Worm (Caenorhabditis elegans): ENCODE data around the gene B0252.8.

Gene B0252.8

ce11 chrII:6930072-6930471 lies 14.1 kb downstream of the B0252.8 start:
- TF ChIP-seq ces-1 (GFP tag; optimal IDR thresholded peaks at IDR 0.05) = peak; percentile 44
- TF ChIP-seq flh-1 (GFP tag; optimal IDR thresholded peaks at IDR 0.05) = no peak

ce11 chrII:6932978-6933377 lies 17.0 kb downstream of the B0252.8 start:
- no peak for TF ChIP-seq blmp-1 (tag; optimal IDR thresholded peaks at IDR 0.05)
- TF ChIP-seq unc-39 (tag; optimal IDR thresholded peaks at IDR 0.05) = no peak
- no peak for TF ChIP-seq sptf-1 (tag; optimal IDR thresholded peaks at IDR 0.05)
- no peak for TF ChIP-seq lin-13 (tag; optimal IDR thresholded peaks at IDR 0.05)
- TF ChIP-seq M03D4.4 (tag; optimal IDR thresholded peaks at IDR 0.05) = no peak
- no peak for TF ChIP-seq ztf-11 (tag; optimal IDR thresholded peaks at IDR 0.05)
- no peak for TF ChIP-seq flh-1 (GFP tag; optimal IDR thresholded peaks at IDR 0.05)
- no peak for TF ChIP-seq ces-1 (GFP tag; optimal IDR thresholded peaks at IDR 0.05)
- TF ChIP-seq snpc-4 (tag; optimal IDR thresholded peaks at IDR 0.05) = no peak
- no peak for TF ChIP-seq pha-4 (tag; optimal IDR thresholded peaks at IDR 0.05)
- no peak for TF ChIP-seq ceh-83 (GFP tag; optimal IDR thresholded peaks at IDR 0.05)
- TF ChIP-seq nhr-12 (tag; optimal IDR thresholded peaks at IDR 0.05) = no peak
- no peak for TF ChIP-seq nhr-237 (tag; optimal IDR thresholded peaks at IDR 0.05)
- TF ChIP-seq drap-1 (GFP tag; optimal IDR thresholded peaks at IDR 0.05) = no peak

ce11 chrII:6934729-6935128 lies 18.8 kb downstream of the B0252.8 start:
- TF ChIP-seq ceh-39 (tag; optimal IDR thresholded peaks at IDR 0.05) = no peak
- TF ChIP-seq zip-8 (tag; optimal IDR thresholded peaks at IDR 0.05) = no peak
- TF ChIP-seq unc-120 (tag; optimal IDR thresholded peaks at IDR 0.05; ENCODE audit: poor library complexity, severe bottlenecking) = no peak
- TF ChIP-seq unc-39 (tag; optimal IDR thresholded peaks at IDR 0.05) = no peak
- TF ChIP-seq M03D4.4 (tag; optimal IDR thresholded peaks at IDR 0.05) = no peak
- TF ChIP-seq hlh-1 (tag; optimal IDR thresholded peaks at IDR 0.05) = no peak
- no peak for TF ChIP-seq lin-13 (tag; optimal IDR thresholded peaks at IDR 0.05)
- TF ChIP-seq elt-3 (tag; optimal IDR thresholded peaks at IDR 0.05) = no peak

DNA sequence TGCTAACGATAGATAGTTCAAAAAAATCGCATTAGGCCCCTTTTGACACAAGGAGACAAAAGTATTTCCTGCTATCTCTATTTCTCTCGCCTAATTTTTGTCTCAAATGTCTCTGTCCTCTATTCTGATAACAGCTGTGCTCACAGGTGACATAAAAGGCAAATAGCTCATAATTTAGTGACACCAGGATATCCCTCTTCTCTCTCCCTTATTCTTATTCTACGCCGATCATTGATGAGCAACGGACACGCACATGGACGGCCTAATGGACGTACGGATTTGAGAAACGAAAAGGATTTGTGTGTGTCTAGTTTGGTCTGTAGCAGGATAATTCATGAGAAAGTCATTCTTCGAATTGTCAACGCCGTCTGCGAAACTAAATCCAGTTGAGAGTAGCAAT lies 20.0 kb downstream of the B0252.8 start:
- TF ChIP-seq ham-2 (GFP tag; optimal IDR thresholded peaks at IDR 0.05) = no peak
- TF ChIP-seq mls-2 (tag; optimal IDR thresholded peaks at IDR 0.05) = peak; percentile 10
- TF ChIP-seq flh-1 (GFP tag; optimal IDR thresholded peaks at IDR 0.05) = no peak
- TF ChIP-seq mep-1 (tag; optimal IDR thresholded peaks at IDR 0.05) = no peak
- peak; percentile 33 for TF ChIP-seq hlh-1 (tag; optimal IDR thresholded peaks at IDR 0.05)
- no peak for TF ChIP-seq cnd-1 (tag; optimal IDR thresholded peaks at IDR 0.05)
- TF ChIP-seq sptf-1 (tag; optimal IDR thresholded peaks at IDR 0.05) = no peak
- no peak for TF ChIP-seq unc-120 (tag; optimal IDR thresholded peaks at IDR 0.05; ENCODE audit: poor library complexity, severe bottlenecking)
- no peak for TF ChIP-seq ztf-11 (tag; optimal IDR thresholded peaks at IDR 0.05)
- TF ChIP-seq unc-62 (GFP tag; optimal IDR thresholded peaks at IDR 0.05) = peak; percentile 32
- TF ChIP-seq lin-32 (GFP tag; optimal IDR thresholded peaks at IDR 0.05) = peak; percentile 85
- no peak for TF ChIP-seq lsy-2 (tag; optimal IDR thresholded peaks at IDR 0.05)
- TF ChIP-seq tbx-8 (GFP tag; optimal IDR thresholded peaks at IDR 0.05) = no peak
- TF ChIP-seq mab-5 (tag; optimal IDR thresholded peaks at IDR 0.05) = no peak
- TF ChIP-seq nhr-237 (tag; optimal IDR thresholded peaks at IDR 0.05) = no peak
- TF ChIP-seq bed-3 (GFP tag; optimal IDR thresholded peaks at IDR 0.05) = no peak
- no peak for TF ChIP-seq nhr-28 (tag; optimal IDR thresholded peaks at IDR 0.05)
- no peak for TF ChIP-seq ceh-43 (GFP tag; optimal IDR thresholded peaks at IDR 0.05)
- no peak for TF ChIP-seq lin-13 (tag; optimal IDR thresholded peaks at IDR 0.05)
- no peak for TF ChIP-seq snpc-4 (tag; optimal IDR thresholded peaks at IDR 0.05)
- no peak for TF ChIP-seq ceh-39 (tag; optimal IDR thresholded peaks at IDR 0.05)
- no peak for TF ChIP-seq blmp-1 (tag; optimal IDR thresholded peaks at IDR 0.05)
- no peak for TF ChIP-seq unc-39 (tag; optimal IDR thresholded peaks at IDR 0.05)
- TF ChIP-seq nhr-2 (tag; optimal IDR thresholded peaks at IDR 0.05) = no peak
- no peak for TF ChIP-seq sem-2 (GFP tag; optimal IDR thresholded peaks at IDR 0.05)
- TF ChIP-seq pha-4 (tag; optimal IDR thresholded peaks at IDR 0.05) = no peak
- no peak for TF ChIP-seq nhr-76 (tag; optimal IDR thresholded peaks at IDR 0.05)
- TF ChIP-seq elt-1 (tag; optimal IDR thresholded peaks at IDR 0.05; ENCODE audit: borderline replicate concordance, insufficient read depth) = no peak
- no peak for TF ChIP-seq zip-8 (tag; optimal IDR thresholded peaks at IDR 0.05)
- no peak for TF ChIP-seq drap-1 (GFP tag; optimal IDR thresholded peaks at IDR 0.05)
- TF ChIP-seq nhr-12 (tag; optimal IDR thresholded peaks at IDR 0.05) = no peak
- TF ChIP-seq elt-3 (tag; optimal IDR thresholded peaks at IDR 0.05) = no peak
- peak; percentile 40 for TF ChIP-seq ces-1 (GFP tag; optimal IDR thresholded peaks at IDR 0.05)
- no peak for TF ChIP-seq M03D4.4 (tag; optimal IDR thresholded peaks at IDR 0.05)
- no peak for TF ChIP-seq ceh-83 (GFP tag; optimal IDR thresholded peaks at IDR 0.05)
